Fruit fly (Drosophila melanogaster) whole organism, embryonic: ENCODE measurements around the gene Dok.

Source experiments
- Atf-2 ChIP-seq: fragments of 200-800 bp; sonication (Bioruptor generic); optimal IDR thresholded peaks from 2 replicates; lab custom pipeline; 2016; ENCODE audit warnings: missing biosample characterization, missing genetic modification characterization
- CG10321 ChIP-seq: fragments of 200-800 bp; sonication (Bioruptor generic); IDR thresholded peaks from 2 replicates; pipeline ENCODE4 v1.3.6; 2022; ENCODE audit warnings: missing biosample characterization, missing genetic modification characterization
- CG11504 ChIP-seq: fragments of 200-800 bp; sonication (Bioruptor generic); optimal IDR thresholded peaks from 3 replicates; lab custom pipeline; 2019; ENCODE audit warnings: missing biosample characterization, mild to moderate bottlenecking, missing genetic modification characterization, moderate library complexity
- CG11696 ChIP-seq: fragments of 200-800 bp; sonication (Bioruptor generic); IDR thresholded peaks from 2 replicates; pipeline ENCODE4 v1.3.6; 2022; ENCODE audit warnings: missing biosample characterization, missing genetic modification characterization
- CG12071 ChIP-seq: fragments of 200-800 bp; sonication (Bioruptor generic); optimal IDR thresholded peaks from 3 replicates; lab custom pipeline; 2018; ENCODE audit warnings: missing biosample characterization, mild to moderate bottlenecking, missing genetic modification characterization
- CG12299 ChIP-seq: fragments of 200-800 bp; sonication (Bioruptor generic); optimal IDR thresholded peaks from 2 replicates; lab custom pipeline; 2018; ENCODE audit warnings: missing biosample characterization, mild to moderate bottlenecking, missing genetic modification characterization
- CG1233 ChIP-seq: fragments of 200-800 bp; sonication (Bioruptor generic); optimal IDR thresholded peaks from 4 replicates; lab custom pipeline; 2018; ENCODE audit warnings: missing biosample characterization, mild to moderate bottlenecking, missing genetic modification characterization
- CG12391 ChIP-seq: fragments of 200-800 bp; sonication (Bioruptor generic); optimal IDR thresholded peaks from 3 replicates; lab custom pipeline; 2018; ENCODE audit warnings: missing biosample characterization, mild to moderate bottlenecking, missing genetic modification characterization, moderate library complexity
- CG14441 ChIP-seq: fragments of 200-800 bp; sonication (Bioruptor generic); IDR thresholded peaks from 2 replicates; pipeline ENCODE4 v1.3.6; 2022; ENCODE audit warnings: missing biosample characterization, missing genetic modification characterization
- CG17186 ChIP-seq: fragments of 200-800 bp; sonication (Bioruptor generic); optimal IDR thresholded peaks from 3 replicates; lab custom pipeline; 2017; ENCODE audit warnings: missing biosample characterization, missing genetic modification reagents, missing genetic modification characterization
- CG17612 ChIP-seq: fragments of 200-800 bp; sonication (Bioruptor generic); IDR thresholded peaks from 2 replicates; pipeline ENCODE4 v1.3.6; 2022; ENCODE audit warnings: missing biosample characterization, missing genetic modification characterization
- CG17829 ChIP-seq: fragments of 200-800 bp; optimal IDR thresholded peaks from 2 replicates; lab custom pipeline; 2019; ENCODE audit warnings: missing biosample characterization, mild to moderate bottlenecking, missing genetic modification characterization, moderate library complexity
- CG17912 ChIP-seq: fragments of 200-800 bp; sonication (Bioruptor generic); optimal IDR thresholded peaks from 2 replicates; lab custom pipeline; 2018; ENCODE audit warnings: missing biosample characterization, mild to moderate bottlenecking, missing genetic modification characterization
- CG18764 ChIP-seq: fragments of 200-800 bp; sonication (Bioruptor generic); optimal IDR thresholded peaks from 3 replicates; lab custom pipeline; 2016; ENCODE audit warnings: missing biosample characterization, missing genetic modification characterization
- CG2116 ChIP-seq: fragments of 200-800 bp; sonication (Bioruptor generic); optimal IDR thresholded peaks from 3 replicates; lab custom pipeline; 2018; ENCODE audit warnings: missing biosample characterization, mild to moderate bottlenecking, missing genetic modification characterization
- CG31441 ChIP-seq: fragments of 200-800 bp; sonication (Bioruptor generic); IDR thresholded peaks from 2 replicates; pipeline ENCODE4 v1.3.6; 2022; ENCODE audit warnings: missing biosample characterization, missing genetic modification characterization
- CG3163 ChIP-seq: fragments of 200-800 bp; sonication (Bioruptor generic); optimal IDR thresholded peaks from 3 replicates; lab custom pipeline; 2016; ENCODE audit warnings: missing biosample characterization, missing genetic modification characterization
- CG3281 ChIP-seq: fragments of 200-800 bp; sonication (Bioruptor generic); optimal IDR thresholded peaks from 3 replicates; lab custom pipeline; 2017; ENCODE audit warnings: missing biosample characterization, mild to moderate bottlenecking, missing genetic modification characterization
- CG34422 ChIP-seq: fragments of 200-800 bp; sonication (Bioruptor generic); IDR thresholded peaks from 3 replicates; pipeline ENCODE4 v1.3.6; 2022; ENCODE audit warnings: missing biosample characterization, missing genetic modification characterization
- CG4282 ChIP-seq: fragments of 200-800 bp; sonication (Bioruptor generic); optimal IDR thresholded peaks from 2 replicates; lab custom pipeline; 2016; ENCODE audit warnings: missing biosample characterization, missing genetic modification characterization
- CG4820 ChIP-seq: fragments of 200-800 bp; sonication (Bioruptor generic); optimal IDR thresholded peaks from 3 replicates; lab custom pipeline; 2016; ENCODE audit warnings: missing biosample characterization, missing genetic modification characterization
- CG5953 ChIP-seq: fragments of 200-800 bp; sonication (Bioruptor generic); IDR thresholded peaks from 2 replicates; pipeline ENCODE4 v1.3.6; 2022; ENCODE audit warnings: missing biosample characterization, missing genetic modification characterization
- CG6175 ChIP-seq: fragments of 200-800 bp; sonication (Bioruptor generic); IDR thresholded peaks from 3 replicates; pipeline ENCODE4 v1.3.6; 2022; ENCODE audit warnings: missing biosample characterization, missing genetic modification characterization
- CG6683 ChIP-seq: fragments of 200-800 bp; sonication (Bioruptor generic); optimal IDR thresholded peaks from 2 replicates; lab custom pipeline; 2017; ENCODE audit warnings: missing biosample characterization, mild to moderate bottlenecking, missing genetic modification characterization, missing genetic modification reagents
- CG7372 ChIP-seq: fragments of 200-800 bp; sonication (Bioruptor generic); IDR thresholded peaks from 2 replicates; pipeline ENCODE4 v1.3.6; 2022; ENCODE audit warnings: missing biosample characterization, missing genetic modification characterization
- CG7556 ChIP-seq: fragments of 200-800 bp; sonication (Bioruptor generic); optimal IDR thresholded peaks from 2 replicates; lab custom pipeline; 2017; ENCODE audit warnings: missing biosample characterization, mild to moderate bottlenecking, missing genetic modification characterization
- CG7745 ChIP-seq: fragments of 200-800 bp; sonication (Bioruptor generic); optimal IDR thresholded peaks from 2 replicates; lab custom pipeline; 2018; ENCODE audit warnings: missing biosample characterization, mild to moderate bottlenecking, missing genetic modification characterization, moderate library complexity
- CG9932 ChIP-seq: fragments of 200-800 bp; sonication (Bioruptor generic); IDR thresholded peaks from 2 replicates; pipeline ENCODE4 v1.3.6; 2022; ENCODE audit warnings: missing biosample characterization, missing genetic modification characterization
- Camta ChIP-seq: fragments of 200-800 bp; sonication (Bioruptor generic); optimal IDR thresholded peaks from 2 replicates; lab custom pipeline; 2016; ENCODE audit warnings: missing biosample characterization, missing genetic modification characterization
- Dip2 ChIP-seq: fragments of 200-800 bp; sonication (Bioruptor generic); IDR thresholded peaks from 2 replicates; pipeline ENCODE4 v1.3.6; 2022; ENCODE audit warnings: missing biosample characterization, missing genetic modification characterization
- HLH3B ChIP-seq: fragments of 200-800 bp; sonication (Bioruptor generic); IDR thresholded peaks from 2 replicates; pipeline ENCODE4 v1.3.6; 2022; ENCODE audit warnings: missing biosample characterization, missing genetic modification characterization
- Hand ChIP-seq: fragments of 200-800 bp; sonication (Bioruptor generic); optimal IDR thresholded peaks from 2 replicates; lab custom pipeline; 2017; ENCODE audit warnings: mild to moderate bottlenecking, missing biosample characterization, missing genetic modification reagents, missing genetic modification characterization
- Hsf ChIP-seq: fragments of 200-800 bp; sonication (Bioruptor generic); optimal IDR thresholded peaks from 3 replicates; lab custom pipeline; 2016; ENCODE audit warnings: missing biosample characterization, missing genetic modification characterization
- Meics ChIP-seq: fragments of 200-800 bp; sonication (Bioruptor generic); optimal IDR thresholded peaks from 2 replicates; lab custom pipeline; 2017; ENCODE audit warnings: missing biosample characterization, mild to moderate bottlenecking, missing genetic modification characterization
- Poxn ChIP-seq: fragments of 200-800 bp; sonication (Bioruptor generic); IDR thresholded peaks from 2 replicates; pipeline ENCODE4 v1.3.6; 2022; ENCODE audit warnings: missing biosample characterization, missing genetic modification characterization
- Side ChIP-seq: fragments of 200-800 bp; sonication (Bioruptor generic); optimal IDR thresholded peaks from 2 replicates; lab custom pipeline; 2016; ENCODE audit warnings: missing biosample characterization, missing genetic modification characterization
- Ssrp ChIP-seq: fragments of 200-800 bp; sonication (Bioruptor generic); optimal IDR thresholded peaks from 2 replicates; lab custom pipeline; 2018; ENCODE audit warnings: missing biosample characterization, mild to moderate bottlenecking, missing genetic modification characterization, moderate library complexity
- ato ChIP-seq: fragments of 200-800 bp; sonication (Bioruptor generic); IDR thresholded peaks from 2 replicates; pipeline ENCODE4 v1.3.6; 2022; ENCODE audit warnings: missing biosample characterization, missing genetic modification characterization; ENCODE audit not compliant: partially characterized antibody
- en ChIP-seq: fragments of 200-800 bp; sonication (Bioruptor generic); optimal IDR thresholded peaks from 2 replicates; lab custom pipeline; 2016; ENCODE audit warnings: missing biosample characterization, missing genetic modification characterization
- eve ChIP-seq, 2 experiments: fragments of >200 bp; optimal IDR thresholded peaks; 2 replicates each; lab custom pipeline; 2017; ENCODE audit warnings: missing biosample characterization in 2 of 2, missing genetic modification characterization in 2 of 2
- gce ChIP-seq: fragments of 200-800 bp; sonication (Bioruptor generic); IDR thresholded peaks from 3 replicates; pipeline ENCODE4 v1.3.6; 2022; ENCODE audit warnings: missing biosample characterization, missing genetic modification characterization
- gcm2 ChIP-seq: fragments of 200-800 bp; sonication (Bioruptor generic); optimal IDR thresholded peaks from 2 replicates; lab custom pipeline; 2016; ENCODE audit warnings: missing biosample characterization, missing genetic modification characterization
- lola ChIP-seq, 3 experiments: fragments of >200 bp in 2 of 3; fragments of 200-800 bp in 1 of 3; sonication (Bioruptor generic) in 1 of 3; optimal IDR thresholded peaks; 2 replicates each; lab custom pipeline; 2017 to 2019; ENCODE audit warnings: missing biosample characterization in 3 of 3, missing genetic modification characterization in 3 of 3, mild to moderate bottlenecking in 1 of 3, moderate library complexity in 1 of 3
- schlank ChIP-seq: fragments of 200-800 bp; sonication (Bioruptor generic); optimal IDR thresholded peaks from 2 replicates; lab custom pipeline; 2018; ENCODE audit warnings: missing biosample characterization, mild to moderate bottlenecking, missing genetic modification characterization
- shn ChIP-seq: fragments of 200-800 bp; sonication (Bioruptor generic); optimal IDR thresholded peaks from 3 replicates; lab custom pipeline; 2016; ENCODE audit warnings: missing biosample characterization, missing genetic modification characterization
- so ChIP-seq: fragments of 200-800 bp; sonication (Bioruptor generic); IDR thresholded peaks from 3 replicates; pipeline ENCODE4 v1.3.6; 2022; ENCODE audit warnings: missing biosample characterization, missing genetic modification characterization
- sr ChIP-seq: fragments of 200-800 bp; sonication (Bioruptor generic); IDR thresholded peaks from 3 replicates; pipeline ENCODE4 v1.3.6; 2022; ENCODE audit warnings: missing biosample characterization, missing genetic modification characterization
- ssp ChIP-seq: fragments of 200-800 bp; sonication (Bioruptor generic); IDR thresholded peaks from 2 replicates; pipeline ENCODE4 v1.3.6; 2022; ENCODE audit warnings: missing biosample characterization, missing genetic modification characterization
- ttk ChIP-seq: fragments of 200-800 bp; sonication (Bioruptor generic); IDR thresholded peaks from 2 replicates; pipeline ENCODE4 v2.1.2; 2022; ENCODE audit warnings: missing biosample characterization, missing genetic modification characterization
- twi ChIP-seq: fragments of 200-800 bp; optimal IDR thresholded peaks from 2 replicates; lab custom pipeline; 2019; ENCODE audit warnings: missing biosample characterization, mild to moderate bottlenecking, missing genetic modification characterization, moderate library complexity

Gene Dok

dm6 chrX:7293874-7294559 is 30.0 kb upstream of the Dok start (continued):
- TF ChIP-seq Hand (GFP tag; lab: Kevin White, UChicago) (peak; percentile 63), CG6175 (GFP tag; lab: Robert Waterston, UW) (no peak), twi (tag; lab: Kevin White, UChicago) (peak; percentile 91), CG10321 (peak; percentile 19; the same call in 1 of the 2 replicates), Atf-2 (no peak), ssp (GFP tag; lab: Robert Waterston, UW) (peak; percentile 67), CG31441 (GFP tag; lab: Robert Waterston, UW) (peak; percentile 87), sr (GFP tag; lab: Robert Waterston, UW) (no peak; the same call in 2 of the 3 replicates), so (GFP tag; lab: Robert Waterston, UW) (peak; percentile 89), HLH3B (GFP tag; lab: Robert Waterston, UW) (peak; percentile 84), CG1233 (GFP tag; lab: Kevin White, UChicago) (peak; percentile 89), CG11696 (GFP tag; lab: Robert Waterston, UW) (peak; percentile 96), CG7745 (tag; lab: Kevin White, UChicago) (peak; percentile 24), schlank (peak; percentile 4), CG17912 (peak; percentile 81), CG7556 (peak; percentile 92), CG4820 (peak; percentile 82), CG5953 (GFP tag; lab: Robert Waterston, UW) (peak; percentile 75), CG4282 (no peak), CG18764 (GFP tag; lab: Kevin White, UChicago) (peak; percentile 61), ato (no peak), CG2116 (GFP tag; lab: Kevin White, UChicago) (peak; percentile 57), CG14441 (peak; percentile 68; the same call in 1 of the 2 replicates), Hsf (GFP tag; lab: Kevin White, UChicago) (peak; percentile 70), ttk (GFP tag; lab: Robert Waterston, UW) (peak; percentile 82), CG7372 (GFP tag; lab: Robert Waterston, UW) (peak; percentile 67; the same call in 1 of the 2 replicates), gce (GFP tag; lab: Robert Waterston, UW) (peak; percentile 71; the same call in 2 of the 3 replicates), CG17186 (GFP tag; lab: Kevin White, UChicago) (peak; percentile 23), Side (no peak), CG17829 (tag; lab: Kevin White, UChicago) (peak; percentile 97), Poxn (GFP tag; lab: Robert Waterston, UW) (no peak), CG6683 (GFP tag; lab: Kevin White, UChicago) (peak; percentile 83), eve (GFP tag; optimal IDR thresholded peaks at IDR 0.05; lab: Kevin White, UChicago) (peak in 1 of 2 experiments; percentile 96), lola (GFP tag; optimal IDR thresholded peaks at IDR 0.05; lab: Kevin White, UChicago) (peak in 1 of 3 experiments; percentile 97), CG3281 (GFP tag; lab: Kevin White, UChicago) (peak; percentile 82), CG9932 (no peak), CG17612 (GFP tag; lab: Robert Waterston, UW) (no peak), Ssrp (tag; lab: Kevin White, UChicago) (peak; percentile 94), CG11504 (tag; lab: Kevin White, UChicago) (peak; percentile 93), CG12299 (tag; lab: Kevin White, UChicago) (peak; percentile 93), shn (GFP tag; lab: Kevin White, UChicago) (no peak), Camta (no peak), CG3163 (GFP tag; lab: Kevin White, UChicago) (no peak), gcm2 (no peak), CG34422 (GFP tag; lab: Robert Waterston, UW) (peak; percentile 82), CG12391 (tag; lab: Kevin White, UChicago) (peak; percentile 96), Meics (GFP tag; lab: Kevin White, UChicago) (peak; percentile 81), CG12071 (peak; percentile 68), Dip2 (GFP tag; lab: Robert Waterston, UW) (no peak), en (GFP tag; lab: Kevin White, UChicago) (no peak)
